Worm (Caenorhabditis elegans) whole organism, L1 larva: ENCODE measurements around the gene ZK355.3.

ENCODE experiments used
- C16A3.4 ChIP-seq: fragments of 150-350 bp; optimal IDR thresholded peaks from 2 replicates; lab custom pipeline; 2014; ENCODE audit warnings: missing biosample characterization, missing genetic modification characterization
- aha-1 ChIP-seq: fragments of 150-350 bp; optimal IDR thresholded peaks from 2 replicates; lab custom pipeline; 2014; ENCODE audit warnings: missing biosample characterization, missing genetic modification characterization
- ceh-82 ChIP-seq, 3 experiments: fragments of 150-350 bp in 1 of 3; sonication (generic microtip) in 2 of 3; optimal IDR thresholded peaks; 2 replicates each; lab custom pipeline; 2014 to 2017; ENCODE audit warnings: missing biosample characterization in 3 of 3, missing genetic modification characterization in 3 of 3
- ceh-88 ChIP-seq: fragments of 200-800 bp; sonication (Bioruptor generic); IDR thresholded peaks from 2 replicates; pipeline ENCODE4 v1.3.6; 2022; ENCODE audit warnings: missing genetic modification characterization, missing compliant biosample characterization
- ceh-90 ChIP-seq: sonication (generic microtip); optimal IDR thresholded peaks from 2 replicates; lab custom pipeline; 2016; ENCODE audit warnings: missing genetic modification characterization, missing compliant biosample characterization
- dpl-1 ChIP-seq, 3 experiments: fragments of 150-350 bp in 2 of 3; sonication (generic microtip) in 1 of 3; optimal IDR thresholded peaks; 2 replicates each; lab custom pipeline; 2014 to 2017; ENCODE audit warnings: missing biosample characterization in 3 of 3, missing genetic modification characterization in 3 of 3, missing genetic modification reagents in 3 of 3
- efl-1 ChIP-seq, 4 experiments: fragments of 150-350 bp; optimal IDR thresholded peaks in 3 of 4; peaks in 1 of 4; 1 replicate in 1 of 4; 2 replicates in 3 of 4; lab custom pipeline; 2014; ENCODE audit warnings: missing biosample characterization in 2 of 4, missing genetic modification characterization in 2 of 4, missing genetic modification reagents in 2 of 4
- egl-13 ChIP-seq: sonication (generic microtip); optimal IDR thresholded peaks from 2 replicates; lab custom pipeline; 2016; ENCODE audit warnings: missing genotype, missing genetic modification reagents, missing genetic modification characterization, missing compliant biosample characterization
- elt-3 ChIP-seq, 6 experiments: fragments of 150-350 bp in 1 of 6; sonication (generic microtip); optimal IDR thresholded peaks; 2 replicates each; lab custom pipeline; 2017 to 2018; ENCODE audit warnings: missing biosample characterization in 6 of 6, missing genetic modification characterization in 6 of 6, inconsistent platforms in 1 of 6
- ets-5 ChIP-seq: fragments of 200-800 bp; sonication (Bioruptor generic); IDR thresholded peaks from 2 replicates; pipeline ENCODE4 v1.3.6; 2022; ENCODE audit warnings: missing genetic modification characterization, missing compliant biosample characterization
- fkh-8 ChIP-seq: sonication (generic microtip); optimal IDR thresholded peaks from 2 replicates; lab custom pipeline; 2016; ENCODE audit warnings: mild to moderate bottlenecking, missing genetic modification characterization, missing compliant biosample characterization
- fos-1 ChIP-seq: fragments of 150-350 bp; optimal IDR thresholded peaks from 2 replicates; lab custom pipeline; 2014; ENCODE audit warnings: missing biosample characterization, missing genetic modification characterization
- grh-1 ChIP-seq: fragments of 200-800 bp; sonication (Bioruptor generic); IDR thresholded peaks from 2 replicates; pipeline ENCODE4 v1.3.6; 2022; ENCODE audit warnings: missing genetic modification reagents, missing genetic modification characterization, missing compliant biosample characterization
- hlh-17 ChIP-seq: fragments of 200-800 bp; sonication (Bioruptor generic); optimal IDR thresholded peaks from 2 replicates; lab custom pipeline; 2018; ENCODE audit warnings: missing genetic modification characterization, mild to moderate bottlenecking, missing compliant biosample characterization, moderate library complexity, borderline replicate concordance
- hpl-2 ChIP-seq: fragments of 150-350 bp; optimal IDR thresholded peaks from 2 replicates; lab custom pipeline; 2014; ENCODE audit warnings: missing biosample characterization, missing genetic modification reagents, missing genetic modification characterization
- isw-1 ChIP-seq: fragments of 200-800 bp; sonication (Bioruptor generic); IDR thresholded peaks from 2 replicates; pipeline ENCODE4 v1.3.6; 2022; ENCODE audit warnings: missing genetic modification characterization, missing compliant biosample characterization
- lin-13 ChIP-seq: fragments of 150-350 bp; optimal IDR thresholded peaks from 2 replicates; lab custom pipeline; 2014; ENCODE audit warnings: missing biosample characterization, missing genetic modification reagents, missing genetic modification characterization
- lin-14 ChIP-seq: fragments of 200-800 bp; sonication (Bioruptor generic); optimal IDR thresholded peaks from 2 replicates; lab custom pipeline; 2018; ENCODE audit warnings: mild to moderate bottlenecking, missing genetic modification characterization, moderate library complexity, missing compliant biosample characterization
- lin-15B ChIP-seq: fragments of 150-350 bp; sonication (generic microtip); optimal IDR thresholded peaks from 3 replicates; lab custom pipeline; 2014; ENCODE audit warnings: missing biosample characterization, missing genetic modification characterization
- lin-35 ChIP-seq, 2 experiments: fragments of 150-350 bp; optimal IDR thresholded peaks; 2 replicates each; lab custom pipeline; 2014; ENCODE audit warnings: missing biosample characterization in 2 of 2, missing genetic modification characterization in 2 of 2, missing genetic modification reagents in 2 of 2
- lir-3 ChIP-seq: sonication (generic microtip); optimal IDR thresholded peaks from 2 replicates; lab custom pipeline; 2016; ENCODE audit warnings: mild to moderate bottlenecking, missing genetic modification characterization, moderate library complexity, missing compliant biosample characterization; ENCODE audit not compliant: poor library complexity
- lsy-2 ChIP-seq, 2 experiments: fragments of 150-350 bp; optimal IDR thresholded peaks; 2 replicates each; lab custom pipeline; 2014; ENCODE audit warnings: missing biosample characterization in 2 of 2, missing genetic modification characterization in 2 of 2
- mab-9 ChIP-seq: fragments of 200-800 bp; sonication (Bioruptor generic); IDR thresholded peaks from 2 replicates; pipeline ENCODE4 v1.3.6; 2022; ENCODE audit warnings: missing genetic modification reagents, missing genetic modification characterization, missing compliant biosample characterization
- mef-2 ChIP-seq: fragments of 150-350 bp; optimal IDR thresholded peaks from 2 replicates; lab custom pipeline; 2014; ENCODE audit warnings: missing biosample characterization, missing genetic modification characterization
- mep-1 ChIP-seq: fragments of 150-350 bp; optimal IDR thresholded peaks from 2 replicates; lab custom pipeline; 2014; ENCODE audit warnings: missing biosample characterization, missing genetic modification characterization
- nhr-19 ChIP-seq: fragments of 200-800 bp; sonication (Bioruptor generic); conservative IDR thresholded peaks from 2 replicates; pipeline ENCODE4 v1.3.6; 2022; ENCODE audit warnings: missing genetic modification characterization, missing compliant biosample characterization
- nhr-28 ChIP-seq: fragments of 150-350 bp; optimal IDR thresholded peaks from 2 replicates; lab custom pipeline; 2014; ENCODE audit warnings: missing biosample characterization, missing genetic modification characterization
- nhr-76 ChIP-seq: sonication (generic microtip); optimal IDR thresholded peaks from 2 replicates; lab custom pipeline; 2017; ENCODE audit warnings: missing biosample characterization, missing genetic modification characterization
- nhr-77 ChIP-seq: fragments of 150-350 bp; optimal IDR thresholded peaks from 2 replicates; lab custom pipeline; 2014; ENCODE audit warnings: missing biosample characterization, missing genetic modification characterization
- pax-3 ChIP-seq: fragments of 200-800 bp; sonication (Bioruptor generic); optimal IDR thresholded peaks from 2 replicates; lab custom pipeline; 2018; ENCODE audit warnings: mild to moderate bottlenecking, missing genetic modification characterization, moderate library complexity, missing compliant biosample characterization
- skn-1 ChIP-seq: fragments of 150-350 bp; optimal IDR thresholded peaks from 2 replicates; lab custom pipeline; 2014; ENCODE audit warnings: missing biosample characterization, missing genetic modification characterization
- snpc-4 ChIP-seq: fragments of 150-350 bp; optimal IDR thresholded peaks from 2 replicates; lab custom pipeline; 2014; ENCODE audit warnings: missing biosample characterization, missing genetic modification characterization
- sox-4 ChIP-seq: sonication (generic microtip); optimal IDR thresholded peaks from 2 replicates; lab custom pipeline; 2016; ENCODE audit warnings: missing genetic modification characterization, missing compliant biosample characterization
- sup-37 ChIP-seq: fragments of 200-800 bp; sonication (Bioruptor generic); optimal IDR thresholded peaks from 2 replicates; lab custom pipeline; 2018; ENCODE audit warnings: mild to moderate bottlenecking, missing genetic modification characterization, missing compliant biosample characterization
- tlp-1 ChIP-seq: fragments of 150-350 bp; optimal IDR thresholded peaks from 2 replicates; lab custom pipeline; 2014; ENCODE audit warnings: missing biosample characterization, missing genetic modification characterization
- unc-86 ChIP-seq: sonication (generic microtip); optimal IDR thresholded peaks from 2 replicates; lab custom pipeline; 2016; ENCODE audit warnings: missing genetic modification characterization, missing compliant biosample characterization
- vab-15 ChIP-seq: sonication (generic microtip); optimal IDR thresholded peaks from 2 replicates; lab custom pipeline; 2017; ENCODE audit warnings: missing genotype, mild to moderate bottlenecking, missing genetic modification characterization, missing compliant biosample characterization
- zag-1 ChIP-seq: fragments of 150-350 bp; optimal IDR thresholded peaks from 2 replicates; lab custom pipeline; 2014; ENCODE audit warnings: missing biosample characterization, missing genetic modification characterization
- zip-4 ChIP-seq: fragments of 200-800 bp; sonication (Bioruptor generic); optimal IDR thresholded peaks from 2 replicates; lab custom pipeline; 2018; ENCODE audit warnings: mild to moderate bottlenecking, missing genetic modification characterization, moderate library complexity, missing compliant biosample characterization
- ztf-4 ChIP-seq: fragments of 150-350 bp; optimal IDR thresholded peaks from 2 replicates; lab custom pipeline; 2014; ENCODE audit warnings: missing biosample characterization, missing genetic modification characterization

Gene ZK355.3

DNA sequence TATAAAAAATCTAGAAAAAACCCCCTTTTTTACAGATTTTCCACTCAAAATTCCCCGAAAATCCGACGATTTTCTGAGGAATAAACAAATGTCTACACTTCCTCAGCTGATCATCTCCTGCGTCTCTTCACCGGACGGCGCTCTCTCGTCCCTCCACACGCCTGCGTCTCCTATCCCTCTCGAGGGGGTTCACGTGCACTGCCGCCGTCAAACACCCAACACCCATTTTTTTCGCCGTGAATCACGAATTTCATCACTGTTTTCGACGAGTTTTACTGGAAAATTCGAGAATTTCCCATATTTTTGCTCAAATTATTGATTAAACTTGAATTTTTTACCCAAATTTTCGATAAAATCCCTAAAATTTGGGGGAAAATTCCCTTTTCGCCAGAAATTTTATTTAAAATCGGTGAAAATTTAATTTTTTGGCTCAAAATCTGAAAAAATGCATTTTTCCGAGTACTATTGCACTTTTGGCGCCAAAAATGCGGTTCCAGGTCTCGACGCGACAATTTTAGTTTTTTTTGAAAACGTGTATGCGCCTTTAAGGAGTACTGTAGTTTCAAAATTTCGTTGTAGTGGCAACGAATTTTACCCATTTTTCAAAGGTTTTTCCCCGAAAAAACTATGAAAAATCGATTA lies 6.5 kb downstream of the ZK355.3 start (continued):
- TF ChIP-seq efl-1 (optimal IDR thresholded peaks at IDR 0.05; lab: Kevin White, UChicago) (peak; percentile 74 to 86), efl-1 (GFP tag; optimal IDR thresholded peaks at IDR 0.05 in 1 of 2; lab: Kevin White, UChicago) (peak; percentile 62 to 92), lin-14 (GFP tag; lab: Kevin White, UChicago) (peak; percentile 85), hlh-17 (GFP tag; lab: Kevin White, UChicago) (no peak), ets-5 (GFP tag; lab: Robert Waterston, UW) (no peak), snpc-4 (tag; lab: Kevin White, UChicago) (peak; percentile 36), lir-3 (no peak), nhr-19 (GFP tag; lab: Robert Waterston, UW) (no peak; the same call in none of the 2 replicates), tlp-1 (tag; lab: Kevin White, UChicago) (no peak), sup-37 (GFP tag; lab: Kevin White, UChicago) (no peak), lin-13 (GFP tag; lab: Kevin White, UChicago) (peak; percentile 4), hpl-2 (GFP tag; lab: Kevin White, UChicago) (no peak), vab-15 (tag; lab: Kevin White, UChicago) (no peak), mab-9 (GFP tag; lab: Robert Waterston, UW) (no peak), grh-1 (GFP tag; lab: Robert Waterston, UW) (no peak), sox-4 (tag; lab: Kevin White, UChicago) (no peak), egl-13 (no peak), C16A3.4 (no peak), ceh-88 (GFP tag; lab: Robert Waterston, UW) (no peak), lin-35 (GFP tag; optimal IDR thresholded peaks at IDR 0.05; lab: Kevin White, UChicago) (peak; percentile 60 to 68), zip-4 (GFP tag; lab: Kevin White, UChicago) (no peak), ceh-82 (tag; optimal IDR thresholded peaks at IDR 0.05; lab: Kevin White, UChicago) (peak in 2 of 3 experiments; percentile 35 to 55), mef-2 (tag; lab: Kevin White, UChicago) (no peak), zag-1 (tag; lab: Kevin White, UChicago) (no peak), fkh-8 (tag; lab: Kevin White, UChicago) (peak; percentile 79), nhr-77 (tag; lab: Kevin White, UChicago) (no peak), ztf-4 (tag; lab: Kevin White, UChicago) (no peak), unc-86 (tag; lab: Kevin White, UChicago) (peak; percentile 34), skn-1 (tag; lab: Kevin White, UChicago) (peak; percentile 80), dpl-1 (GFP tag; optimal IDR thresholded peaks at IDR 0.05; lab: Kevin White, UChicago) (peak; percentile 22 to 52 (median 44)), nhr-28 (no peak), aha-1 (tag; lab: Kevin White, UChicago) (no peak)

DNA sequence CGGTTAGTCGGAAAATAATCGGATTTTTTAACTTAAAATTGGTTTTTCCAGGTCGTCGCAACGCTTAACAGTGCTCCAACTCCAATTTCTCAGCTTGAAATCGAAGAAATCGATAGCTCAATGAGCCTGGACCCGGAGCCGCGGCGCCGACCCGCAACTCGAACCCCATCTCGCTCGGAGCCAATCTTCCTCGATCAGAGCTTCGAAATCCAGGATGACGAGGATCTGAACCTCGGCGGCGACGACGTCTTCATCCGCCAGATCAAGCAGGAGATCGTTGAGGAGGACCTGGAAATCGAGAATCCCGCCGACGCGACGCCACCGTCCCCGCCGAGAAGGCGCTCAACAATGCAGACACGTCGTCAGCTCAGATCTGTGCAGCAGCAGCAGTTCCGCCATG lies 7.2 kb downstream of the ZK355.3 start:
- TF ChIP-seq elt-3 (tag; optimal IDR thresholded peaks at IDR 0.05; lab: Kevin White, UChicago) (no peak), efl-1 (optimal IDR thresholded peaks at IDR 0.05; lab: Kevin White, UChicago) (no peak), efl-1 (GFP tag; optimal IDR thresholded peaks at IDR 0.05 in 1 of 2; lab: Kevin White, UChicago) (no peak), fos-1 (no peak), zip-4 (GFP tag; lab: Kevin White, UChicago) (no peak), mab-9 (GFP tag; lab: Robert Waterston, UW) (no peak), nhr-76 (no peak), ceh-90 (no peak)

- TF ChIP-seq ceh-82 (tag; optimal IDR thresholded peaks at IDR 0.05; lab: Kevin White, UChicago), result peak in 1 of 3 experiments; percentile 18
- TF ChIP-seq efl-1 (optimal IDR thresholded peaks at IDR 0.05; lab: Kevin White, UChicago), result peak; percentile 37 to 81
- peak; percentile 82 to 98 for TF ChIP-seq efl-1 (GFP tag; optimal IDR thresholded peaks at IDR 0.05 in 1 of 2; lab: Kevin White, UChicago)
- TF ChIP-seq mep-1 (tag; lab: Kevin White, UChicago), result peak; percentile 1
- no peak for TF ChIP-seq nhr-19 (GFP tag; lab: Robert Waterston, UW)
- TF ChIP-seq lin-35 (GFP tag; optimal IDR thresholded peaks at IDR 0.05; lab: Kevin White, UChicago), result peak; percentile 68 to 88
- TF ChIP-seq pax-3 (tag; lab: Kevin White, UChicago), result no peak
- peak; percentile 49 to 83 (median 74) for TF ChIP-seq dpl-1 (GFP tag; optimal IDR thresholded peaks at IDR 0.05; lab: Kevin White, UChicago)
- TF ChIP-seq lin-15B (tag; lab: Kevin White, UChicago), result no peak
- TF ChIP-seq lsy-2 (tag; optimal IDR thresholded peaks at IDR 0.05; lab: Kevin White, UChicago), result peak in 1 of 2 experiments; percentile 13
- no peak for TF ChIP-seq isw-1 (GFP tag; lab: Robert Waterston, UW)
These were observed 8.2 kb downstream of the ZK355.3 start, which contains the start of the genes ncap-1 and Y110A2AR.1 for ce11 chrII:2919074-2919857. Gene ncap-1 (minus strand): TSS chrII:2919314. Gene Y110A2AR.1 (plus strand): TSS chrII:2919710.
